Fruit fly (Drosophila melanogaster) whole organism, prepupa: ENCODE data around the gene Send1.

ENCODE experiments used
- CG10631 ChIP-seq: fragments of 200-800 bp; sonication (Bioruptor generic); optimal IDR thresholded peaks from 2 replicates; lab custom pipeline; 2016; ENCODE audit warnings: missing biosample characterization, missing genetic modification characterization
- CG10669 ChIP-seq: fragments of 200-800 bp; sonication (Bioruptor generic); optimal IDR thresholded peaks from 3 replicates; lab custom pipeline; 2018; ENCODE audit warnings: missing biosample characterization, mild to moderate bottlenecking, missing genetic modification characterization, moderate library complexity
- CG11294 ChIP-seq: fragments of 200-800 bp; sonication (Bioruptor generic); IDR thresholded peaks from 2 replicates; pipeline ENCODE4 v1.3.6; 2022; ENCODE audit warnings: missing biosample characterization, missing genetic modification characterization
- CG11762 ChIP-seq: fragments of 200-800 bp; sonication (Bioruptor generic); optimal IDR thresholded peaks from 3 replicates; lab custom pipeline; 2016; ENCODE audit warnings: missing biosample characterization, missing genetic modification characterization; ENCODE audit not compliant: insufficient read depth
- CG15336 ChIP-seq: fragments of 200-800 bp; sonication (Bioruptor generic); IDR thresholded peaks from 2 replicates; pipeline ENCODE4 v1.3.6; 2022; ENCODE audit warnings: missing biosample characterization, missing genetic modification characterization
- CG1621 ChIP-seq: fragments of 200-800 bp; sonication (Bioruptor generic); optimal IDR thresholded peaks from 3 replicates; lab custom pipeline; 2018; ENCODE audit warnings: missing biosample characterization, mild to moderate bottlenecking, missing genetic modification characterization
- CG3032 ChIP-seq: fragments of 200-800 bp; optimal IDR thresholded peaks from 2 replicates; lab custom pipeline; 2019; ENCODE audit warnings: missing biosample characterization, mild to moderate bottlenecking, missing genetic modification characterization, moderate library complexity
- CG31627 ChIP-seq: fragments of 200-800 bp; sonication (Bioruptor generic); optimal IDR thresholded peaks from 3 replicates; lab custom pipeline; 2016; ENCODE audit warnings: missing biosample characterization, missing genetic modification characterization
- CG32006 ChIP-seq: fragments of 200-800 bp; sonication (Bioruptor generic); optimal IDR thresholded peaks from 3 replicates; lab custom pipeline; 2017; ENCODE audit warnings: missing biosample characterization, mild to moderate bottlenecking, missing genetic modification characterization
- CG34406 ChIP-seq: fragments of 200-800 bp; sonication (Bioruptor generic); optimal IDR thresholded peaks from 3 replicates; lab custom pipeline; 2016; ENCODE audit warnings: missing biosample characterization, missing genetic modification characterization
- CG3919 ChIP-seq: fragments of 200-800 bp; sonication (Bioruptor generic); optimal IDR thresholded peaks from 3 replicates; lab custom pipeline; 2016; ENCODE audit warnings: missing biosample characterization, missing genetic modification characterization
- CG6163 ChIP-seq: fragments of 200-800 bp; sonication (Bioruptor generic); IDR thresholded peaks from 3 replicates; pipeline ENCODE4 v1.3.6; 2022; ENCODE audit warnings: missing biosample characterization, missing genetic modification characterization
- CG6276 ChIP-seq: fragments of 200-800 bp; sonication (Bioruptor generic); optimal IDR thresholded peaks from 2 replicates; lab custom pipeline; 2017; ENCODE audit warnings: missing biosample characterization, mild to moderate bottlenecking, missing genetic modification characterization
- CG6854 ChIP-seq: fragments of 200-800 bp; sonication (Bioruptor generic); optimal IDR thresholded peaks from 2 replicates; lab custom pipeline; 2017; ENCODE audit warnings: missing biosample characterization, mild to moderate bottlenecking, missing genetic modification characterization
- CG7368 ChIP-seq: fragments of 200-800 bp; sonication (Bioruptor generic); optimal IDR thresholded peaks from 3 replicates; lab custom pipeline; 2016; ENCODE audit warnings: missing biosample characterization, missing genetic modification characterization
- CG8119 ChIP-seq: fragments of 200-800 bp; sonication (Bioruptor generic); IDR thresholded peaks from 3 replicates; pipeline ENCODE4 v1.3.6; 2022; ENCODE audit warnings: missing biosample characterization, missing genetic modification characterization
- CG8319 ChIP-seq: fragments of 200-800 bp; sonication (Bioruptor generic); optimal IDR thresholded peaks from 3 replicates; lab custom pipeline; 2016; ENCODE audit warnings: missing biosample characterization, missing genetic modification characterization
- CG8632 ChIP-seq: fragments of 200-800 bp; sonication (Bioruptor generic); optimal IDR thresholded peaks from 3 replicates; lab custom pipeline; 2016; ENCODE audit warnings: missing biosample characterization, missing genetic modification characterization
- CG9139 ChIP-seq: fragments of 200-800 bp; sonication (Bioruptor generic); optimal IDR thresholded peaks from 3 replicates; lab custom pipeline; 2017; ENCODE audit warnings: missing biosample characterization, mild to moderate bottlenecking, missing genetic modification characterization
- Eip75B ChIP-seq: fragments of 200-800 bp; sonication (Bioruptor generic); optimal IDR thresholded peaks from 3 replicates; lab custom pipeline; 2016; ENCODE audit warnings: missing biosample characterization, missing genetic modification characterization
- Eip78C ChIP-seq: fragments of 200-800 bp; sonication (Bioruptor generic); peaks from one replicate; lab custom pipeline; 2016; ENCODE audit warnings: missing biosample characterization, missing genetic modification characterization
- Eip93F ChIP-seq: fragments of 200-800 bp; sonication (Bioruptor generic); optimal IDR thresholded peaks from 2 replicates; lab custom pipeline; 2016; ENCODE audit warnings: missing biosample characterization, mild to moderate bottlenecking, missing genetic modification characterization
- Hr38 ChIP-seq: sonication (Bioruptor generic); optimal IDR thresholded peaks from 2 replicates; lab custom pipeline; 2016; ENCODE audit warnings: missing biosample characterization, missing genetic modification characterization
- Hr4 ChIP-seq: fragments of 200-800 bp; sonication (Bioruptor generic); optimal IDR thresholded peaks from 3 replicates; lab custom pipeline; 2016; ENCODE audit warnings: missing biosample characterization, missing genetic modification characterization
- Lpt ChIP-seq: fragments of 200-800 bp; sonication (Bioruptor generic); optimal IDR thresholded peaks from 3 replicates; lab custom pipeline; 2016; ENCODE audit warnings: missing biosample characterization, missing genetic modification characterization
- Met ChIP-seq: fragments of 200-800 bp; sonication (Bioruptor generic); optimal IDR thresholded peaks from 3 replicates; lab custom pipeline; 2016; ENCODE audit warnings: missing biosample characterization, missing genetic modification characterization
- OdsH ChIP-seq: fragments of 200-800 bp; sonication (Bioruptor generic); optimal IDR thresholded peaks from 3 replicates; lab custom pipeline; 2016; ENCODE audit warnings: missing biosample characterization, missing genetic modification characterization
- Sox102F ChIP-seq: fragments of 200-800 bp; sonication (Bioruptor generic); optimal IDR thresholded peaks from 2 replicates; lab custom pipeline; 2016; ENCODE audit warnings: missing biosample characterization, mild to moderate bottlenecking, missing genetic modification characterization
- Sox15 ChIP-seq: fragments of 200-800 bp; sonication (Bioruptor generic); optimal IDR thresholded peaks from 3 replicates; lab custom pipeline; 2016; ENCODE audit warnings: missing biosample characterization, missing genetic modification characterization
- achi ChIP-seq: fragments of 200-800 bp; sonication (Bioruptor generic); optimal IDR thresholded peaks from 3 replicates; lab custom pipeline; 2016; ENCODE audit warnings: missing biosample characterization, missing genetic modification characterization
- acj6 ChIP-seq: fragments of 200-800 bp; sonication (Bioruptor generic); optimal IDR thresholded peaks from 3 replicates; lab custom pipeline; 2016; ENCODE audit warnings: missing biosample characterization, missing genetic modification characterization
- cyc ChIP-seq: fragments of 200-800 bp; sonication (Bioruptor generic); optimal IDR thresholded peaks from 3 replicates; lab custom pipeline; 2016; ENCODE audit warnings: missing biosample characterization, missing genetic modification characterization
- dsx ChIP-seq: fragments of 200-800 bp; optimal IDR thresholded peaks from 3 replicates; lab custom pipeline; 2019; ENCODE audit warnings: missing biosample characterization, mild to moderate bottlenecking, missing genetic modification characterization, moderate library complexity; ENCODE audit not compliant: poor library complexity, severe bottlenecking
- eg ChIP-seq: fragments of 200-800 bp; sonication (Bioruptor generic); IDR thresholded peaks from 3 replicates; pipeline ENCODE4 v1.3.6; 2022; ENCODE audit warnings: missing biosample characterization, missing genetic modification characterization
- esn ChIP-seq: fragments of 200-800 bp; sonication (Bioruptor generic); optimal IDR thresholded peaks from 2 replicates; lab custom pipeline; 2016; ENCODE audit warnings: missing biosample characterization, mild to moderate bottlenecking, missing genetic modification characterization, moderate library complexity
- fd85E ChIP-seq: fragments of 200-800 bp; sonication (Bioruptor generic); optimal IDR thresholded peaks from 3 replicates; lab custom pipeline; 2016; ENCODE audit warnings: missing biosample characterization, missing genetic modification characterization
- fkh ChIP-seq: fragments of 200-800 bp; sonication (Bioruptor generic); optimal IDR thresholded peaks from 3 replicates; lab custom pipeline; 2017; ENCODE audit warnings: missing biosample characterization, mild to moderate bottlenecking, missing genetic modification characterization, moderate library complexity
- lz ChIP-seq: fragments of 200-800 bp; sonication (Bioruptor generic); optimal IDR thresholded peaks from 3 replicates; lab custom pipeline; 2016; ENCODE audit warnings: missing biosample characterization, missing genetic modification characterization
- pdm3 ChIP-seq: fragments of 200-800 bp; sonication (Bioruptor generic); optimal IDR thresholded peaks from 3 replicates; lab custom pipeline; 2016; ENCODE audit warnings: missing biosample characterization, missing genetic modification characterization
- salr ChIP-seq, 2 experiments: fragments of 200-800 bp; sonication (Bioruptor generic); optimal IDR thresholded peaks; 3 replicates each; lab custom pipeline; 2016 to 2018; ENCODE audit warnings: missing biosample characterization in 2 of 2, missing genetic modification characterization in 2 of 2, mild to moderate bottlenecking in 1 of 2
- ss ChIP-seq, 2 experiments: fragments of 200-800 bp; sonication (Bioruptor generic); optimal IDR thresholded peaks; 2 replicates in 1 of 2; 3 replicates in 1 of 2; lab custom pipeline; 2017 to 2018; ENCODE audit warnings: mild to moderate bottlenecking in 2 of 2, missing biosample characterization in 2 of 2, missing genetic modification characterization in 2 of 2, moderate library complexity in 1 of 2
- svp ChIP-seq: fragments of 200-800 bp; sonication (Bioruptor generic); peaks from one replicate; lab custom pipeline; 2016; ENCODE audit warnings: missing biosample characterization, missing genetic modification characterization
- topi ChIP-seq: fragments of 200-800 bp; sonication (Bioruptor generic); optimal IDR thresholded peaks from 3 replicates; lab custom pipeline; 2016; ENCODE audit warnings: missing biosample characterization, missing genetic modification characterization

Send1 gene

dm6 chr2L:2226259-2227121 is 28.4 kb downstream of the Send1 start, which contains the start of the genes CG15387 and sau (continued):
- TF ChIP-seq Eip93F (GFP tag; lab: Kevin White, UChicago) (peak; percentile 27), CG1621 (tag; lab: Kevin White, UChicago) (peak; percentile 52), CG3032 (tag; lab: Kevin White, UChicago) (peak; percentile 84), CG6163 (GFP tag; lab: Robert Waterston, UW) (peak; percentile 83), esn (GFP tag; lab: Kevin White, UChicago) (peak; percentile 93), Hr4 (GFP tag; lab: Kevin White, UChicago) (peak; percentile 90), CG9139 (GFP tag; lab: Kevin White, UChicago) (peak; percentile 43), CG6276 (GFP tag; lab: Kevin White, UChicago) (peak; percentile 34), CG8119 (GFP tag; lab: Robert Waterston, UW) (peak; percentile 33; the same call in 1 of the 3 replicates), Lpt (peak; percentile 42), CG7368 (GFP tag; lab: Kevin White, UChicago) (peak; percentile 75), CG31627 (GFP tag; lab: Kevin White, UChicago) (peak; percentile 92), CG10631 (GFP tag; lab: Kevin White, UChicago) (peak; percentile 88), CG3919 (GFP tag; lab: Kevin White, UChicago) (peak; percentile 87), ss (GFP tag; optimal IDR thresholded peaks at IDR 0.05; lab: Kevin White, UChicago) (peak; percentile 2 to 79), Eip78C (peak; percentile 95), Met (peak; percentile 90), CG8632 (GFP tag; lab: Kevin White, UChicago) (peak; percentile 74)

dm6 chr2L:2222377-2222776 is 32.5 kb downstream of the Send1 start:
- TF ChIP-seq OdsH (peak; percentile 30), Eip78C (peak; percentile 78), cyc (GFP tag; lab: Kevin White, UChicago) (no peak), ss (GFP tag; optimal IDR thresholded peaks at IDR 0.05; lab: Kevin White, UChicago) (peak in 1 of 2 experiments; percentile 6), svp (peak; percentile 78), pdm3 (GFP tag; lab: Kevin White, UChicago) (peak; percentile 10), CG8319 (GFP tag; lab: Kevin White, UChicago) (no peak), CG6276 (GFP tag; lab: Kevin White, UChicago) (peak; percentile 33), CG3919 (GFP tag; lab: Kevin White, UChicago) (peak; percentile 4), acj6 (GFP tag; lab: Kevin White, UChicago) (no peak), CG6163 (GFP tag; lab: Robert Waterston, UW) (peak; percentile 41; the same call in 1 of the 3 replicates), CG32006 (peak; percentile 46), eg (0 out of 3 replicates have a peak, but pooled peaks have one; percentile 38), dsx (peak; percentile 8), CG8119 (GFP tag; lab: Robert Waterston, UW) (peak; percentile 48; the same call in 1 of the 3 replicates)

dm6 chr2L:2221649-2222150 is 33.1 kb downstream of the Send1 start:
- TF ChIP-seq CG15336 = peak; percentile 100
- TF ChIP-seq lz (GFP tag; lab: Kevin White, UChicago) = peak; percentile 98
- TF ChIP-seq pdm3 (GFP tag; lab: Kevin White, UChicago) = peak; percentile 99
- peak; percentile 99 for TF ChIP-seq Eip75B (GFP tag; lab: Kevin White, UChicago)
- peak; percentile 99 for TF ChIP-seq CG10669 (GFP tag; lab: Kevin White, UChicago)
- TF ChIP-seq CG8319 (GFP tag; lab: Kevin White, UChicago) = peak; percentile 98
- peak; percentile 98 for TF ChIP-seq svp
- TF ChIP-seq Lpt = peak; percentile 98
- TF ChIP-seq CG6276 (GFP tag; lab: Kevin White, UChicago) = peak; percentile 97
- TF ChIP-seq fkh (GFP tag; lab: Kevin White, UChicago) = peak; percentile 94
- peak; percentile 97 to 99 for TF ChIP-seq ss (GFP tag; optimal IDR thresholded peaks at IDR 0.05; lab: Kevin White, UChicago)
- TF ChIP-seq Hr38 (GFP tag; lab: Kevin White, UChicago) = peak; percentile 85
- TF ChIP-seq Sox102F (GFP tag; lab: Kevin White, UChicago) = peak; percentile 99
- peak; percentile 85 for TF ChIP-seq CG6854
- peak; percentile 98 for TF ChIP-seq achi (GFP tag; lab: Kevin White, UChicago)
- peak; percentile 98 for TF ChIP-seq acj6 (GFP tag; lab: Kevin White, UChicago)
- peak; percentile 100 for TF ChIP-seq Hr4 (GFP tag; lab: Kevin White, UChicago)
- TF ChIP-seq Sox15 (GFP tag; lab: Kevin White, UChicago) = peak; percentile 95
- peak; percentile 99 for TF ChIP-seq CG3919 (GFP tag; lab: Kevin White, UChicago)
- TF ChIP-seq topi (GFP tag; lab: Kevin White, UChicago) = peak; percentile 98
- peak; percentile 97 for TF ChIP-seq cyc (GFP tag; lab: Kevin White, UChicago)
- TF ChIP-seq CG7368 (GFP tag; lab: Kevin White, UChicago) = peak; percentile 98
- TF ChIP-seq CG11762 (GFP tag; lab: Kevin White, UChicago) = peak; percentile 97
- peak; percentile 94 for TF ChIP-seq fd85E (GFP tag; lab: Kevin White, UChicago)
- peak; percentile 99 for TF ChIP-seq OdsH
- TF ChIP-seq salr (GFP tag; optimal IDR thresholded peaks at IDR 0.05; lab: Kevin White, UChicago) = peak; percentile 98 to 99
- TF ChIP-seq CG11294 (GFP tag; lab: Robert Waterston, UW) = peak; percentile 99
- TF ChIP-seq CG34406 = peak; percentile 99
